Worm (Caenorhabditis elegans) whole organism, young adult: ENCODE data around the gene ephx-1.

ENCODE experiments used
- C06A6.2 ChIP-seq: fragments of 200-800 bp; sonication (Bioruptor generic); conservative IDR thresholded peaks from 2 replicates; pipeline ENCODE4 v1.3.6; 2022; ENCODE audit warnings: missing genetic modification characterization, missing compliant biosample characterization
- D2030.7 ChIP-seq: fragments of 200-800 bp; sonication (Bioruptor generic); IDR thresholded peaks from 2 replicates; pipeline ENCODE4 v1.3.6; 2022; ENCODE audit warnings: missing genetic modification reagents, missing genetic modification characterization, missing compliant biosample characterization
- F33H1.4 ChIP-seq: fragments of 200-800 bp; sonication (Bioruptor generic); IDR thresholded peaks from 2 replicates; pipeline ENCODE4 v1.3.6; 2022; ENCODE audit warnings: missing genetic modification reagents, missing genetic modification characterization, missing compliant biosample characterization
- K11D2.4 ChIP-seq: fragments of 200-800 bp; sonication (Bioruptor generic); IDR thresholded peaks from 2 replicates; pipeline ENCODE4 v1.3.6; 2022; ENCODE audit warnings: missing genetic modification reagents, missing genetic modification characterization, missing compliant biosample characterization
- K12H6.12 ChIP-seq: fragments of 200-800 bp; sonication (Bioruptor generic); optimal IDR thresholded peaks from 2 replicates; lab custom pipeline; 2018; ENCODE audit warnings: mild to moderate bottlenecking, missing genetic modification characterization, missing compliant biosample characterization
- Y53G8AR.9 ChIP-seq: fragments of 200-800 bp; sonication (Bioruptor generic); conservative IDR thresholded peaks from 2 replicates; pipeline ENCODE4 v1.3.6; 2022; ENCODE audit warnings: missing genetic modification reagents, missing genetic modification characterization, missing compliant biosample characterization
- Y67H2A.10 ChIP-seq: fragments of 200-800 bp; sonication (Bioruptor generic); conservative IDR thresholded peaks from 2 replicates; pipeline ENCODE4 v1.3.6; 2022; ENCODE audit warnings: missing genetic modification reagents, missing genetic modification characterization, missing compliant biosample characterization
- ZK185.1 ChIP-seq: sonication (generic microtip); optimal IDR thresholded peaks from 2 replicates; lab custom pipeline; 2016; ENCODE audit warnings: mild to moderate bottlenecking, missing genetic modification characterization, missing compliant biosample characterization; ENCODE audit not compliant: poor library complexity, severe bottlenecking
- aptf-2 ChIP-seq: fragments of 200-800 bp; sonication (Bioruptor generic); conservative IDR thresholded peaks from 2 replicates; pipeline ENCODE4 v1.3.6; 2022; ENCODE audit warnings: missing genetic modification reagents, missing genetic modification characterization, missing compliant biosample characterization
- attf-3 ChIP-seq: fragments of 200-800 bp; sonication (Bioruptor generic); conservative IDR thresholded peaks from 2 replicates; pipeline ENCODE4 v1.3.6; 2022; ENCODE audit warnings: missing genetic modification reagents, missing genetic modification characterization, missing compliant biosample characterization
- attf-5 ChIP-seq: fragments of 200-800 bp; sonication (Bioruptor generic); optimal IDR thresholded peaks from 2 replicates; lab custom pipeline; 2018; ENCODE audit warnings: mild to moderate bottlenecking, missing genetic modification characterization, missing compliant biosample characterization
- bed-1 ChIP-seq: fragments of 200-800 bp; sonication (Bioruptor generic); IDR thresholded peaks from 2 replicates; pipeline ENCODE4 v1.3.6; 2022; ENCODE audit warnings: missing genetic modification reagents, missing genetic modification characterization, missing compliant biosample characterization
- bed-2 ChIP-seq: fragments of 200-800 bp; sonication (Bioruptor generic); IDR thresholded peaks from 2 replicates; pipeline ENCODE4 v1.3.6; 2022; ENCODE audit warnings: missing genetic modification reagents, missing genetic modification characterization, missing compliant biosample characterization
- cebp-1 ChIP-seq, 2 experiments: fragments of 200-800 bp in 1 of 2; sonication (Bioruptor generic) in 1 of 2; sonication (generic microtip) in 1 of 2; IDR thresholded peaks in 1 of 2; optimal IDR thresholded peaks in 1 of 2; 2 replicates each; pipeline versions ENCODE4 v1.3.6 to Lab custom; 2017 to 2022; ENCODE audit warnings: missing compliant biosample characterization in 2 of 2, missing genetic modification characterization in 2 of 2, mild to moderate bottlenecking in 1 of 2, missing genetic modification reagents in 1 of 2, moderate library complexity in 1 of 2
- ceh-100 ChIP-seq: fragments of 200-800 bp; sonication (Bioruptor generic); IDR thresholded peaks from 2 replicates; pipeline ENCODE4 v1.3.6; 2022; ENCODE audit warnings: missing genetic modification reagents, missing genetic modification characterization, missing compliant biosample characterization
- ceh-91 ChIP-seq: fragments of 200-800 bp; sonication (Bioruptor generic); IDR thresholded peaks from 2 replicates; pipeline ENCODE4 v1.3.6; 2022; ENCODE audit warnings: missing genetic modification reagents, missing genetic modification characterization, missing compliant biosample characterization
- dox-1 ChIP-seq: fragments of 200-800 bp; sonication (Bioruptor generic); IDR thresholded peaks from 2 replicates; pipeline ENCODE4 v1.3.6; 2022; ENCODE audit warnings: missing genetic modification reagents, missing genetic modification characterization, missing compliant biosample characterization
- egrh-3 ChIP-seq: fragments of 200-800 bp; sonication (Bioruptor generic); IDR thresholded peaks from 2 replicates; pipeline ENCODE4 v1.3.6; 2022; ENCODE audit warnings: missing genetic modification reagents, missing genetic modification characterization, missing compliant biosample characterization
- hmg-1.2 ChIP-seq: fragments of 200-800 bp; sonication (Bioruptor generic); IDR thresholded peaks from 2 replicates; pipeline ENCODE4 v1.3.6; 2022; ENCODE audit warnings: missing genetic modification reagents, missing genetic modification characterization, missing compliant biosample characterization
- hsf-1 ChIP-seq: fragments of 200-800 bp; sonication (Bioruptor generic); IDR thresholded peaks from 2 replicates; pipeline ENCODE4 v1.3.6; 2022; ENCODE audit warnings: missing genetic modification reagents, missing genetic modification characterization, missing compliant biosample characterization
- let-526 ChIP-seq: fragments of 200-800 bp; sonication (Bioruptor generic); IDR thresholded peaks from 2 replicates; pipeline ENCODE4 v1.3.6; 2022; ENCODE audit warnings: missing genetic modification reagents, missing genetic modification characterization, missing compliant biosample characterization
- let-607 ChIP-seq, 2 experiments: fragments of 200-800 bp in 1 of 2; sonication (Bioruptor generic) in 1 of 2; sonication (generic microtip) in 1 of 2; optimal IDR thresholded peaks; 2 replicates each; lab custom pipeline; 2016 to 2018; ENCODE audit warnings: mild to moderate bottlenecking in 2 of 2, missing compliant biosample characterization in 2 of 2, missing genetic modification characterization in 2 of 2, moderate library complexity in 2 of 2, missing genotype in 1 of 2
- lin-26 ChIP-seq: fragments of 200-800 bp; sonication (Bioruptor generic); IDR thresholded peaks from 2 replicates; pipeline ENCODE4 v1.3.6; 2022; ENCODE audit warnings: missing genetic modification reagents, missing genetic modification characterization, missing compliant biosample characterization
- lin-40 ChIP-seq: sonication (generic microtip); optimal IDR thresholded peaks from 2 replicates; lab custom pipeline; 2016; ENCODE audit warnings: missing genetic modification characterization, mild to moderate bottlenecking, missing compliant biosample characterization, missing genotype, missing genetic modification reagents
- lin-54 ChIP-seq: fragments of 200-800 bp; sonication (Bioruptor generic); optimal IDR thresholded peaks from 2 replicates; lab custom pipeline; 2018; ENCODE audit warnings: mild to moderate bottlenecking, missing genetic modification characterization, missing compliant biosample characterization
- lir-1 ChIP-seq: fragments of 200-800 bp; sonication (Bioruptor generic); conservative IDR thresholded peaks from 2 replicates; pipeline ENCODE4 v1.3.6; 2022; ENCODE audit warnings: missing genetic modification reagents, missing genetic modification characterization, missing compliant biosample characterization
- mcd-1 ChIP-seq: fragments of 200-800 bp; sonication (Bioruptor generic); IDR thresholded peaks from 2 replicates; pipeline ENCODE4 v1.3.6; 2022; ENCODE audit warnings: missing genetic modification reagents, missing genetic modification characterization, missing compliant biosample characterization
- nfyb-1 ChIP-seq: fragments of 200-800 bp; sonication (Bioruptor generic); IDR thresholded peaks from 2 replicates; pipeline ENCODE4 v1.3.6; 2022; ENCODE audit warnings: missing genetic modification reagents, missing genetic modification characterization, missing compliant biosample characterization
- nhr-80 ChIP-seq: sonication (generic microtip); optimal IDR thresholded peaks from 2 replicates; lab custom pipeline; 2016; ENCODE audit warnings: missing genetic modification characterization, missing compliant biosample characterization
- pbrm-1 ChIP-seq: fragments of 200-800 bp; sonication (Bioruptor generic); IDR thresholded peaks from 2 replicates; pipeline ENCODE4 v1.3.6; 2022; ENCODE audit warnings: missing genetic modification reagents, missing genetic modification characterization, missing compliant biosample characterization
- rcor-1 ChIP-seq: fragments of 200-800 bp; sonication (Bioruptor generic); IDR thresholded peaks from 2 replicates; pipeline ENCODE4 v1.3.6; 2022; ENCODE audit warnings: missing genetic modification reagents, missing genetic modification characterization, missing compliant biosample characterization
- xnd-1 ChIP-seq: sonication (generic microtip); optimal IDR thresholded peaks from 2 replicates; lab custom pipeline; 2016; ENCODE audit warnings: missing genotype, missing genetic modification reagents, missing genetic modification characterization, missing compliant biosample characterization
- ztf-26 ChIP-seq: sonication (generic microtip); optimal IDR thresholded peaks from 2 replicates; lab custom pipeline; 2017; ENCODE audit warnings: missing genetic modification characterization, missing compliant biosample characterization
- ztf-28 ChIP-seq: fragments of 200-800 bp; sonication (Bioruptor generic); IDR thresholded peaks from 2 replicates; pipeline ENCODE4 v1.3.6; 2022; ENCODE audit warnings: missing genetic modification reagents, missing genetic modification characterization, missing compliant biosample characterization
- ztf-6 ChIP-seq: fragments of 200-800 bp; sonication (Bioruptor generic); IDR thresholded peaks from 2 replicates; pipeline ENCODE4 v1.3.6; 2022; ENCODE audit warnings: missing genetic modification reagents, missing genetic modification characterization, missing compliant biosample characterization

Gene ephx-1

ce11 chrII:4047839-4048440 is 43.2 kb downstream of the ephx-1 start (continued):
- peak; percentile 92 for TF ChIP-seq D2030.7 (GFP tag; lab: Robert Waterston, UW)
- peak; percentile 99 for TF ChIP-seq K11D2.4 (GFP tag; lab: Robert Waterston, UW)
- peak; percentile 98 for TF ChIP-seq bed-2 (GFP tag; lab: Robert Waterston, UW)
- peak; percentile 89 for TF ChIP-seq lin-26 (GFP tag; lab: Robert Waterston, UW)
- TF ChIP-seq ztf-6 = peak; percentile 98
- peak; percentile 97 for TF ChIP-seq ceh-91 (GFP tag; lab: Robert Waterston, UW)
- TF ChIP-seq K12H6.12 (tag; lab: Kevin White, UChicago) = peak; percentile 26
- TF ChIP-seq rcor-1 (GFP tag; lab: Robert Waterston, UW) = peak; percentile 99
- peak; percentile 56 for TF ChIP-seq ZK185.1 (tag; lab: Kevin White, UChicago)
- peak; percentile 90 for TF ChIP-seq hsf-1 (GFP tag; lab: Robert Waterston, UW)
- peak; percentile 55 for TF ChIP-seq ztf-26
- peak; percentile 96 for TF ChIP-seq bed-1 (GFP tag; lab: Robert Waterston, UW)
- TF ChIP-seq xnd-1 (tag; lab: Kevin White, UChicago) = peak; percentile 71

ce11 chrII:4049672-4050071 is 45.0 kb downstream of the ephx-1 start:
- TF ChIP-seq lin-54 = peak; percentile 34
- TF ChIP-seq let-607 (tag; optimal IDR thresholded peaks at IDR 0.05; lab: Kevin White, UChicago) = peak in 1 of 2 experiments; percentile 55
- 0 out of 2 replicates have a peak, but pooled peaks have one; percentile 37 for TF ChIP-seq ztf-28 (GFP tag; lab: Robert Waterston, UW)
- peak; percentile 55; the same call in 1 of the 2 replicates for TF ChIP-seq lir-1 (GFP tag; lab: Robert Waterston, UW)
- peak; percentile 97 for TF ChIP-seq hmg-1.2 (GFP tag; lab: Robert Waterston, UW)
- peak; percentile 18 for TF ChIP-seq lin-40 (tag; lab: Kevin White, UChicago)
- TF ChIP-seq Y67H2A.10 (GFP tag; lab: Robert Waterston, UW) = peak; percentile 78
- TF ChIP-seq ztf-26 = peak; percentile 5
- peak; percentile 32 for TF ChIP-seq attf-5
- peak; percentile 91 for TF ChIP-seq dox-1 (GFP tag; lab: Robert Waterston, UW)
- TF ChIP-seq pbrm-1 (GFP tag; lab: Robert Waterston, UW) = peak; percentile 60; the same call in 1 of the 2 replicates
- TF ChIP-seq aptf-2 (GFP tag; lab: Robert Waterston, UW) = 0 out of 2 replicates have a peak, but pooled peaks have one; percentile 24
- TF ChIP-seq nhr-80 (tag; lab: Kevin White, UChicago) = peak; percentile 7
- peak; percentile 74 for TF ChIP-seq bed-2 (GFP tag; lab: Robert Waterston, UW)
- peak; percentile 44 for TF ChIP-seq rcor-1 (GFP tag; lab: Robert Waterston, UW)
- TF ChIP-seq mcd-1 (GFP tag; lab: Robert Waterston, UW) = peak; percentile 85
- 0 out of 2 replicates have a peak, but pooled peaks have one; percentile 18 for TF ChIP-seq C06A6.2 (GFP tag; lab: Robert Waterston, UW)
- 0 out of 2 replicates have a peak, but pooled peaks have one; percentile 40 for TF ChIP-seq ceh-100 (GFP tag; lab: Robert Waterston, UW)
- peak; percentile 47; the same call in 1 of the 2 replicates for TF ChIP-seq Y53G8AR.9
- peak; percentile 55; the same call in 1 of the 2 replicates for TF ChIP-seq F33H1.4
- peak; percentile 69 for TF ChIP-seq cebp-1 (GFP tag; IDR thresholded peaks at IDR 0.05; lab: Robert Waterston, UW)
- peak; percentile 20 for TF ChIP-seq cebp-1 (tag; optimal IDR thresholded peaks at IDR 0.05; lab: Kevin White, UChicago)
- 0 out of 2 replicates have a peak, but pooled peaks have one; percentile 50 for TF ChIP-seq let-526 (GFP tag; lab: Robert Waterston, UW)
- TF ChIP-seq nfyb-1 = peak; percentile 83
- TF ChIP-seq attf-3 = peak; percentile 45; the same call in 1 of the 2 replicates
- TF ChIP-seq egrh-3 (GFP tag; lab: Robert Waterston, UW) = peak; percentile 54; the same call in 1 of the 2 replicates
- TF ChIP-seq K11D2.4 (GFP tag; lab: Robert Waterston, UW) = peak; percentile 85
- 0 out of 2 replicates have a peak, but pooled peaks have one; percentile 33 for TF ChIP-seq ceh-91 (GFP tag; lab: Robert Waterston, UW)
